Worm (Caenorhabditis elegans) whole organism, early embryonic: ENCODE data around the gene dpy-26.

Experiments used
- B0310.2 ChIP-seq: sonication (generic microtip); optimal IDR thresholded peaks from 2 replicates; lab custom pipeline; 2016; ENCODE audit warnings: mild to moderate bottlenecking, missing genetic modification characterization, missing compliant biosample characterization
- F13C5.2 ChIP-seq: sonication (generic microtip); optimal IDR thresholded peaks from 2 replicates; lab custom pipeline; 2017; ENCODE audit warnings: mild to moderate bottlenecking, missing genetic modification characterization, inconsistent platforms, missing compliant biosample characterization
- aly-1 ChIP-seq: sonication (generic microtip); optimal IDR thresholded peaks from 2 replicates; lab custom pipeline; 2016; ENCODE audit warnings: missing genetic modification characterization, missing compliant biosample characterization
- ama-1 ChIP-seq: fragments of 150-350 bp; optimal IDR thresholded peaks from 2 replicates; lab custom pipeline; 2014
- ceh-13 ChIP-seq: fragments of 200-800 bp; sonication (Bioruptor generic); optimal IDR thresholded peaks from 2 replicates; lab custom pipeline; 2018; ENCODE audit warnings: mild to moderate bottlenecking, missing genetic modification characterization, missing compliant biosample characterization
- ceh-36 ChIP-seq: sonication (generic microtip); optimal IDR thresholded peaks from 2 replicates; lab custom pipeline; 2016; ENCODE audit warnings: missing genetic modification characterization, inconsistent platforms, missing compliant biosample characterization
- ets-7 ChIP-seq: sonication (generic microtip); optimal IDR thresholded peaks from 2 replicates; lab custom pipeline; 2016; ENCODE audit warnings: missing genotype, missing genetic modification characterization, missing compliant biosample characterization
- flt-1 ChIP-seq: fragments of 200-800 bp; sonication (Bioruptor generic); IDR thresholded peaks from 2 replicates; pipeline ENCODE4 v1.3.6; 2022; ENCODE audit warnings: missing genetic modification characterization, missing compliant biosample characterization
- hmbx-1 ChIP-seq: sonication (generic microtip); optimal IDR thresholded peaks from 2 replicates; lab custom pipeline; 2016; ENCODE audit warnings: mild to moderate bottlenecking, missing genetic modification characterization, missing compliant biosample characterization
- hmg-4 ChIP-seq: fragments of 200-800 bp; sonication (Bioruptor generic); optimal IDR thresholded peaks from 2 replicates; lab custom pipeline; 2018; ENCODE audit warnings: mild to moderate bottlenecking, missing genetic modification characterization, missing compliant biosample characterization
- hnd-1 ChIP-seq: sonication (generic microtip); optimal IDR thresholded peaks from 2 replicates; lab custom pipeline; 2016; ENCODE audit warnings: missing genetic modification characterization, missing compliant biosample characterization
- pes-1 ChIP-seq: fragments of 200-800 bp; sonication (Bioruptor generic); IDR thresholded peaks from 2 replicates; pipeline ENCODE4 v1.3.6; 2022; ENCODE audit warnings: missing genetic modification reagents, missing genetic modification characterization, missing compliant biosample characterization
- scrt-1 ChIP-seq: fragments of 200-800 bp; sonication (Bioruptor generic); IDR thresholded peaks from 2 replicates; pipeline ENCODE4 v1.3.6; 2022; ENCODE audit warnings: missing genetic modification characterization, missing compliant biosample characterization
- sea-1 ChIP-seq: fragments of 200-800 bp; sonication (Bioruptor generic); conservative IDR thresholded peaks from 2 replicates; pipeline ENCODE4 v1.3.6; 2022; ENCODE audit warnings: missing genetic modification characterization, missing compliant biosample characterization
- tbx-11 ChIP-seq: fragments of 200-800 bp; sonication (Bioruptor generic); IDR thresholded peaks from 2 replicates; pipeline ENCODE4 v1.3.6; 2022; ENCODE audit warnings: missing genetic modification characterization, missing compliant biosample characterization
- tbx-37 ChIP-seq: fragments of 200-800 bp; sonication (Bioruptor generic); conservative IDR thresholded peaks from 2 replicates; pipeline ENCODE4 v1.3.6; 2022; ENCODE audit warnings: missing genetic modification reagents, missing genetic modification characterization, missing compliant biosample characterization
- tra-4 ChIP-seq: sonication (generic microtip); optimal IDR thresholded peaks from 2 replicates; lab custom pipeline; 2017; ENCODE audit warnings: missing genetic modification characterization, missing compliant biosample characterization

Gene dpy-26

DNA sequence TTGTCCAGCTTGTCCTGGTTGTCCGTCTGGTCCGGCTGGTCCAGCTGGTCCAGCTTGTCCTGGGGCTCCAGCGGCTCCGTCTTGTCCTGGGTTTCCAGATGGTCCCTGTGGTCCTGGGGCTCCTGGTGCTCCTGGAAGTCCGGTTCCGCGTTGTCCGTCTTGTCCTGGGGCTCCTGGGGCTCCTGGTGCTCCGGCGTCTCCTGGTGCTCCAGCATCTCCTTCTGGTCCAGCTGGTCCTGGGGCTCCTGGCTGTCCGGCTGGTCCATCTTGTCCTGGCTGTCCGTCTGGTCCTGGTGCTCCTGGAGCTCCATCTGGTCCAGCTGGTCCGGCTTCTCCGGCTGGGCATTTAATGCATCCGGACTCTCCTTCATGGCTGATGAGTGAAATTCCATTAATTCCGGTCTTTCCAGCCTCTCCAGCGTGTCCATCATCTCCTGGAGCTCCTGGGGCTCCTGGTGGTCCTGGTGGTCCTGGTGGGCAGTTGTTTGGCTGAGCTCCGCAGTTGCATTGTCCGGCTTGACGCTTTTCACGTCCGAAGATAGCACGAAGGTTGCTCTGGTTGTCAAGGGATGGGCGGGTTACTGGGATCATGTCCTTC is 23.3 kb downstream of the dpy-26 start:
- TF ChIP-seq ets-7 (tag; lab: Kevin White, UChicago) (no peak), hnd-1 (tag; lab: Kevin White, UChicago) (no peak), sea-1 (GFP tag; lab: Robert Waterston, UW) (no peak)

DNA sequence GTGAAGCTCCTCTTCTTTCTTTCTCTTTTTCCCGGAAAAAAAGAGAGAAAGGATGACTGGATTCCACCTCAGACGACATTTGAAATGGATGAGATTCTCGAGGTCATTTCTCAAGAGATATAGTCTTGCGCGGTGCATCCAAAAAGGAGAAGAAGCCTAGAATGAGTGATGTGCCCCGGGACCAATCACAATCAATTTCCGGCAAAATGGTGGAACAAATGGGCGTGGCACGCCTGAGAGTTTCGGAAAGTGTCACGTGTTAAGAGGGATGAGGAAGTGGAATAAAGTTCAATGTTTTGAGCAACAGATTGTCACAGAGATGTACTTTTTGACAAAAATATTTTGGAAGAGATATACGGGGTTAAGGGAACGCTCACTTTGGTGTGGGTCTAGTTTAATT is 25.5 kb downstream of the dpy-26 start:
- TF ChIP-seq pes-1: no peak
- TF ChIP-seq tra-4: no peak
- no peak for TF ChIP-seq F13C5.2 (tag; lab: Kevin White, UChicago)
- no peak for TF ChIP-seq ceh-13 (GFP tag; lab: Kevin White, UChicago)
- no peak for TF ChIP-seq hmbx-1
- TF ChIP-seq scrt-1 (GFP tag; lab: Robert Waterston, UW): no peak
- no peak for TF ChIP-seq aly-1 (tag; lab: Kevin White, UChicago)
- no peak for TF ChIP-seq tbx-37 (GFP tag; lab: Robert Waterston, UW)
- TF ChIP-seq tbx-11 (GFP tag; lab: Robert Waterston, UW): no peak
- TF ChIP-seq hnd-1 (tag; lab: Kevin White, UChicago): no peak
- no peak for TF ChIP-seq ets-7 (tag; lab: Kevin White, UChicago)
- no peak for TF ChIP-seq ama-1
- no peak for TF ChIP-seq hmg-4 (GFP tag; lab: Kevin White, UChicago)
- TF ChIP-seq B0310.2: no peak
- TF ChIP-seq sea-1 (GFP tag; lab: Robert Waterston, UW): no peak
- TF ChIP-seq ceh-36 (tag; lab: Kevin White, UChicago): no peak
- no peak for TF ChIP-seq flt-1 (GFP tag; lab: Robert Waterston, UW)

DNA sequence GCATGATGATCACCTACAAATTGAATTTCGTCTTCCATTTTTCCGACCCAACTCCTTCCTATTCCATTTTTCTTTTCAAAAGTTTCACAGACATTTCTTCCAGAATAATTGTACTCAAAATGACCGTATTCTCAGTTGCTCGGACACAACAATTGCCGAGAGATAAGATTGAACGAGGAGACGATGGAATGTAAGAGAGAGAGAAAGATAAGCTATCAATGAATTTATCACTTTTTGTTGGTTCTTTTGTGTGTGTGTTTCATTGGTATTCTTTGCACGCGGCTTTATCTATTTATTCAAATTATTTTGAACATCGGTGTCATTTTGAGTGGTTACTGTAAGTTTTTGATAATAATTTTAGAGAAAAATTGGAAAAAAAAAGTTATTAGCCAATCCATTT is 30.7 kb downstream of the dpy-26 start, which contains the start of gene ugt-65:
TSS of gene ugt-65 (plus strand) at position 229 of the 400 bp plus-strand sequence.
- no peak for TF ChIP-seq ceh-36 (tag; lab: Kevin White, UChicago)
- TF ChIP-seq B0310.2: no peak
- TF ChIP-seq pes-1: no peak
- no peak for TF ChIP-seq tra-4
- no peak for TF ChIP-seq ets-7 (tag; lab: Kevin White, UChicago)
- TF ChIP-seq F13C5.2 (tag; lab: Kevin White, UChicago): no peak
- no peak for TF ChIP-seq ceh-13 (GFP tag; lab: Kevin White, UChicago)
- no peak for TF ChIP-seq hnd-1 (tag; lab: Kevin White, UChicago)
- no peak for TF ChIP-seq sea-1 (GFP tag; lab: Robert Waterston, UW)

DNA sequence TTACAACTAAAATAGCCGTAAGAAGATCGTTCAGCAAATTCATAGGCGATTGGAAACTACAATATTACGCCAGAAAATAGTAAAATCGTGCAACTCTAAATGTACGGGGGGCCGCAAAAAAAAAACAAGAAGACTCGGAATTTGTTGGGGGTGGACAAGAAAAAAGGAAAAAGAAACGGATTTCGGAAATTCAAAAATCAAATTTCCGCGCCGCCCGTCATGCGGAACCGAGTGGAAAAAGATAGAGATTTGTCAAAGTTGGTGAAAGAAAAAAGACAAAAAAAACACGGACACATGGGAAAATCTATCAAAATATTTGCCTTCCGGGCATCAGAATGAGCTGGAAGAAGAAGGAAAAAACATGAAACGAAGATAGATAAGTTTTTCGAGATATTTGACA is 31.8 kb downstream of the dpy-26 start:
- TF ChIP-seq hmg-4 (GFP tag; lab: Kevin White, UChicago) (no peak), flt-1 (GFP tag; lab: Robert Waterston, UW) (no peak), hmbx-1 (no peak), hnd-1 (tag; lab: Kevin White, UChicago) (no peak), ceh-13 (GFP tag; lab: Kevin White, UChicago) (no peak), F13C5.2 (tag; lab: Kevin White, UChicago) (no peak), sea-1 (GFP tag; lab: Robert Waterston, UW) (no peak), tbx-11 (GFP tag; lab: Robert Waterston, UW) (no peak), scrt-1 (GFP tag; lab: Robert Waterston, UW) (no peak), B0310.2 (no peak), ceh-36 (tag; lab: Kevin White, UChicago) (no peak), aly-1 (tag; lab: Kevin White, UChicago) (no peak), tbx-37 (GFP tag; lab: Robert Waterston, UW) (no peak), ama-1 (no peak), tra-4 (no peak), pes-1 (no peak), ets-7 (tag; lab: Kevin White, UChicago) (no peak)

DNA sequence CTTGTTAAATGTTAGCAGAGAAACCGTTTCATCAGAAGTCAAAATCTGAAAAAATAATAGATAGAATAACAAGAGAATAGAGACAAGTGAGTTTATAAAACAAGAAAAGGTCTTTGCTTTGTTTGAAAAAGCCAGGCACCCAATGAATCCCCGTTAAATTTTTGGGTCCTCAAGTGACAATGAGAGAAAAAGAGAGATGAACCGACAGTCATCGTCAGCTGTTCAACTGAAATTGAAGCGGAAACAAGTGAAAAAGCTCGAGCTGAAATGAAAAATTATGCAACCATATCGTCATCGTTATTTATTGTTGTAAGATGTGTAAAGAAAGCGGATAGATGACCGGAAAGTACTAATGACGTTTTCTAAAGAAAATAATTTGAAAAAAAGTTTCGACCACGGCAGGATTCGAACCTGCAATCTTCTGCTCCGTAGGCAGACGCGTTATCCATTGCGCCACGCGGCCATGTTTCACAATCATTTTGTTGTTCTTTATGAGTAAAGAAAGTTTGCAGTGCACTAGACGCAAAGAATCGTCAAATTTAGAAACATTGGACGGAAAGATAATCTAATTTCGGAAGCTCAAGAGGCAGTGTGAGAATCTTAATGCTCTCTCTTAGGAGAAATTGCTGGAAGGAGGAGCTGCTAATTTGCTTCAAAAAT is 33.5 kb downstream of the dpy-26 start, which contains the start of gene F08G5.3:
TSS of gene F08G5.3 (minus strand) at position 51 of the 660 bp plus-strand sequence.
- TF ChIP-seq tra-4 (no peak), F13C5.2 (tag; lab: Kevin White, UChicago) (peak; percentile 0), tbx-37 (GFP tag; lab: Robert Waterston, UW) (0 out of 2 replicates have a peak, but pooled peaks have one; percentile 15), aly-1 (tag; lab: Kevin White, UChicago) (no peak), sea-1 (GFP tag; lab: Robert Waterston, UW) (0 out of 2 replicates have a peak, but pooled peaks have one; percentile 9), hmg-4 (GFP tag; lab: Kevin White, UChicago) (no peak), scrt-1 (GFP tag; lab: Robert Waterston, UW) (peak; percentile 57; the same call in 1 of the 2 replicates), flt-1 (GFP tag; lab: Robert Waterston, UW) (peak; percentile 43; the same call in 1 of the 2 replicates), pes-1 (peak; percentile 77), ceh-13 (GFP tag; lab: Kevin White, UChicago) (no peak)

ce11 chrIV:12416629-12417404 is 34.3 kb downstream of the dpy-26 start:
- TF ChIP-seq hmg-4 (GFP tag; lab: Kevin White, UChicago): peak; percentile 31
- TF ChIP-seq flt-1 (GFP tag; lab: Robert Waterston, UW): peak; percentile 46; the same call in 1 of the 2 replicates
- peak; percentile 58; the same call in 1 of the 2 replicates for TF ChIP-seq pes-1
- peak; percentile 57 for TF ChIP-seq tbx-37 (GFP tag; lab: Robert Waterston, UW)
- TF ChIP-seq aly-1 (tag; lab: Kevin White, UChicago): no peak
- TF ChIP-seq tra-4: no peak
- TF ChIP-seq B0310.2: no peak
- TF ChIP-seq tbx-11 (GFP tag; lab: Robert Waterston, UW): 0 out of 2 replicates have a peak, but pooled peaks have one; percentile 45
- 0 out of 2 replicates have a peak, but pooled peaks have one; percentile 35 for TF ChIP-seq scrt-1 (GFP tag; lab: Robert Waterston, UW)
- peak; percentile 60; the same call in 1 of the 2 replicates for TF ChIP-seq sea-1 (GFP tag; lab: Robert Waterston, UW)
- TF ChIP-seq hmbx-1: no peak
- TF ChIP-seq ama-1: no peak
- TF ChIP-seq hnd-1 (tag; lab: Kevin White, UChicago): no peak
- TF ChIP-seq ceh-36 (tag; lab: Kevin White, UChicago): peak; percentile 29
- no peak for TF ChIP-seq ceh-13 (GFP tag; lab: Kevin White, UChicago)
- no peak for TF ChIP-seq ets-7 (tag; lab: Kevin White, UChicago)
- TF ChIP-seq F13C5.2 (tag; lab: Kevin White, UChicago): no peak
